Worm (Caenorhabditis elegans) whole organism, L4 larva: ENCODE measurements around the gene rpi-1.

ENCODE experiments used
- Y48G9A.11 ChIP-seq: fragments of 200-800 bp; sonication (Bioruptor generic); IDR thresholded peaks from 2 replicates; pipeline ENCODE4 v1.3.6; 2022; ENCODE audit warnings: missing genetic modification reagents, missing genetic modification characterization, missing compliant biosample characterization
- ceh-32 ChIP-seq: sonication (generic microtip); optimal IDR thresholded peaks from 2 replicates; lab custom pipeline; 2016; ENCODE audit warnings: mild to moderate bottlenecking, missing genetic modification characterization, missing compliant biosample characterization; ENCODE audit not compliant: poor library complexity
- lin-13 ChIP-seq: fragments of 150-350 bp; optimal IDR thresholded peaks from 2 replicates; lab custom pipeline; 2014; ENCODE audit warnings: missing biosample characterization, missing genetic modification reagents, missing genetic modification characterization
- nhr-11 ChIP-seq: fragments of 150-350 bp; optimal IDR thresholded peaks from 2 replicates; lab custom pipeline; 2014; ENCODE audit warnings: missing biosample characterization, missing genetic modification characterization
- nhr-25 ChIP-seq: sonication (generic microtip); optimal IDR thresholded peaks from 2 replicates; lab custom pipeline; 2017; ENCODE audit warnings: missing genetic modification characterization, mild to moderate bottlenecking, missing compliant biosample characterization, antibody characterized with exemption, moderate library complexity, borderline replicate concordance; ENCODE audit not compliant: insufficient read depth
- nhr-76 ChIP-seq: fragments of 150-350 bp; optimal IDR thresholded peaks from 2 replicates; lab custom pipeline; 2014; ENCODE audit warnings: missing biosample characterization, missing genetic modification characterization
- pha-4 ChIP-seq, 2 experiments: fragments of 150-350 bp in 1 of 2; fragments of 200-800 bp in 1 of 2; sonication (Bioruptor generic) in 1 of 2; IDR thresholded peaks in 1 of 2; optimal IDR thresholded peaks in 1 of 2; 2 replicates each; pipeline versions ENCODE4 v1.3.6 to Lab custom; 2014 to 2022; ENCODE audit warnings: missing genetic modification characterization in 2 of 2, missing genetic modification reagents in 2 of 2, missing biosample characterization in 1 of 2, missing compliant biosample characterization in 1 of 2
- pqm-1 ChIP-seq: sonication (generic microtip); optimal IDR thresholded peaks from 2 replicates; lab custom pipeline; 2017; ENCODE audit warnings: missing biosample characterization, missing genetic modification characterization
- unc-62 ChIP-seq, 3 experiments: fragments of 150-350 bp in 1 of 3; sonication (generic microtip); optimal IDR thresholded peaks in 2 of 3; peaks in 1 of 3; 1 replicate in 1 of 3; 2 replicates in 2 of 3; lab custom pipeline; 2014 to 2017; ENCODE audit warnings: missing biosample characterization in 3 of 3, missing genetic modification characterization in 3 of 3, missing genetic modification reagents in 3 of 3, missing genotype in 1 of 3
- zag-1 ChIP-seq: fragments of 150-350 bp; optimal IDR thresholded peaks from 2 replicates; lab custom pipeline; 2014; ENCODE audit warnings: missing biosample characterization, missing genetic modification characterization
- ztf-11 ChIP-seq: fragments of 150-350 bp; optimal IDR thresholded peaks from 2 replicates; lab custom pipeline; 2014; ENCODE audit warnings: missing biosample characterization, missing genetic modification characterization

- TF ChIP-seq pqm-1: no peak
- no peak for TF ChIP-seq lin-13
- no peak for TF ChIP-seq zag-1 (tag; lab: Kevin White, UChicago)
- no peak for TF ChIP-seq nhr-11 (tag; lab: Kevin White, UChicago)
- no peak for TF ChIP-seq ceh-32
- TF ChIP-seq Y48G9A.11: no peak
- TF ChIP-seq nhr-76: no peak
- no peak for TF ChIP-seq nhr-25 (tag; lab: Kevin White, UChicago)
- TF ChIP-seq ztf-11: no peak
- TF ChIP-seq pha-4 (GFP tag; IDR thresholded peaks at IDR 0.05; lab: Robert Waterston, UW): no peak
- TF ChIP-seq pha-4 (tag; optimal IDR thresholded peaks at IDR 0.05; lab: Kevin White, UChicago): no peak
- TF ChIP-seq unc-62 (GFP tag; optimal IDR thresholded peaks at IDR 0.05 in 1 of 2; lab: Kevin White, UChicago): no peak
- TF ChIP-seq unc-62 (tag; optimal IDR thresholded peaks at IDR 0.05; lab: Kevin White, UChicago): no peak
These were observed 3.9 kb downstream of the rpi-1 start for ce11 chrII:13958359-13958758.
